Fruit fly (Drosophila melanogaster) whole organism, embryonic: Measurements from ENCODE around the gene CG4218.

Source experiments
- CG11398 ChIP-seq: fragments of 200-800 bp; sonication (Bioruptor generic); optimal IDR thresholded peaks from 2 replicates; lab custom pipeline; 2016; ENCODE audit warnings: missing biosample characterization, missing genetic modification characterization
- CG14441 ChIP-seq: fragments of 200-800 bp; sonication (Bioruptor generic); IDR thresholded peaks from 2 replicates; pipeline ENCODE4 v1.3.6; 2022; ENCODE audit warnings: missing biosample characterization, missing genetic modification characterization
- CG30431 ChIP-seq: fragments of 200-800 bp; sonication (Bioruptor generic); optimal IDR thresholded peaks from 2 replicates; lab custom pipeline; 2017; ENCODE audit warnings: missing biosample characterization, missing genetic modification characterization
- CG31365 ChIP-seq: fragments of 200-800 bp; sonication (Bioruptor generic); optimal IDR thresholded peaks from 2 replicates; lab custom pipeline; 2018; ENCODE audit warnings: missing biosample characterization, mild to moderate bottlenecking, missing genetic modification characterization
- CG31388 ChIP-seq: fragments of 200-800 bp; sonication (Bioruptor generic); optimal IDR thresholded peaks from 2 replicates; lab custom pipeline; 2016; ENCODE audit warnings: missing biosample characterization, missing genetic modification characterization
- CG32767 ChIP-seq: fragments of 200-800 bp; sonication (Bioruptor generic); IDR thresholded peaks from 2 replicates; pipeline ENCODE4 v1.3.6; 2022; ENCODE audit warnings: missing biosample characterization, missing genetic modification characterization
- CG34224 ChIP-seq: fragments of 200-800 bp; sonication (Bioruptor generic); IDR thresholded peaks from 3 replicates; pipeline ENCODE4 v1.3.6; 2022; ENCODE audit warnings: missing biosample characterization, missing genetic modification characterization; ENCODE audit not compliant: partially characterized antibody
- CG34376 ChIP-seq: fragments of 200-800 bp; sonication (Bioruptor generic); optimal IDR thresholded peaks from 2 replicates; lab custom pipeline; 2018; ENCODE audit warnings: missing biosample characterization, mild to moderate bottlenecking, missing genetic modification characterization
- CG4282 ChIP-seq: fragments of 200-800 bp; sonication (Bioruptor generic); optimal IDR thresholded peaks from 2 replicates; lab custom pipeline; 2016; ENCODE audit warnings: missing biosample characterization, missing genetic modification characterization
- CG4360 ChIP-seq: fragments of 200-800 bp; sonication (Bioruptor generic); IDR thresholded peaks from 2 replicates; pipeline ENCODE4 v1.3.6; 2022; ENCODE audit warnings: missing biosample characterization, missing genetic modification characterization
- CG6254 ChIP-seq: fragments of 200-800 bp; sonication (Bioruptor generic); optimal IDR thresholded peaks from 3 replicates; lab custom pipeline; 2017; ENCODE audit warnings: mild to moderate bottlenecking, missing biosample characterization, missing genetic modification reagents, missing genetic modification characterization
- CG6654 ChIP-seq: fragments of 200-800 bp; sonication (Bioruptor generic); optimal IDR thresholded peaks from 2 replicates; lab custom pipeline; 2017; ENCODE audit warnings: missing biosample characterization, mild to moderate bottlenecking, missing genetic modification characterization
- CG9215 ChIP-seq: fragments of 200-800 bp; sonication (Bioruptor generic); IDR thresholded peaks from 2 replicates; pipeline ENCODE4 v1.3.6; 2022; ENCODE audit warnings: missing biosample characterization, missing genetic modification characterization
- CG9727 ChIP-seq: fragments of 200-800 bp; sonication (Bioruptor generic); optimal IDR thresholded peaks from 3 replicates; lab custom pipeline; 2017; ENCODE audit warnings: missing biosample characterization, mild to moderate bottlenecking, missing genetic modification characterization
- Chrac-16 ChIP-seq: fragments of 200-800 bp; sonication (Bioruptor generic); optimal IDR thresholded peaks from 3 replicates; lab custom pipeline; 2016; ENCODE audit warnings: missing biosample characterization, missing genetic modification characterization
- CoRest ChIP-seq: fragments of 200-800 bp; sonication (Bioruptor generic); optimal IDR thresholded peaks from 3 replicates; lab custom pipeline; 2018; ENCODE audit warnings: missing biosample characterization, mild to moderate bottlenecking, missing genetic modification characterization, moderate library complexity
- Dip2 ChIP-seq: fragments of 200-800 bp; sonication (Bioruptor generic); IDR thresholded peaks from 2 replicates; pipeline ENCODE4 v1.3.6; 2022; ENCODE audit warnings: missing biosample characterization, missing genetic modification characterization
- Dll ChIP-seq: fragments of 200-800 bp; sonication (Bioruptor generic); IDR thresholded peaks from 4 replicates; pipeline ENCODE4 v1.3.6; 2022; ENCODE audit warnings: missing biosample characterization, missing genetic modification characterization; ENCODE audit not compliant: partially characterized antibody
- HLH3B ChIP-seq: fragments of 200-800 bp; sonication (Bioruptor generic); IDR thresholded peaks from 2 replicates; pipeline ENCODE4 v1.3.6; 2022; ENCODE audit warnings: missing biosample characterization, missing genetic modification characterization
- Max ChIP-seq: fragments of 200-800 bp; sonication (Bioruptor generic); optimal IDR thresholded peaks from 2 replicates; lab custom pipeline; 2016; ENCODE audit warnings: missing biosample characterization, mild to moderate bottlenecking, missing genetic modification characterization
- Mes4 ChIP-seq: fragments of 200-800 bp; sonication (Bioruptor generic); optimal IDR thresholded peaks from 2 replicates; lab custom pipeline; 2016; ENCODE audit warnings: missing biosample characterization, missing genetic modification characterization
- NK7.1 ChIP-seq: fragments of 200-800 bp; sonication (Bioruptor generic); optimal IDR thresholded peaks from 3 replicates; lab custom pipeline; 2016; ENCODE audit warnings: missing biosample characterization, missing genetic modification characterization
- Opbp ChIP-seq: fragments of 200-800 bp; sonication (Bioruptor generic); IDR thresholded peaks from 3 replicates; pipeline ENCODE4 v1.3.6; 2022; ENCODE audit warnings: missing biosample characterization, missing genetic modification characterization; ENCODE audit not compliant: partially characterized antibody
- Sox102F ChIP-seq: fragments of 200-800 bp; sonication (Bioruptor generic); optimal IDR thresholded peaks from 2 replicates; lab custom pipeline; 2018; ENCODE audit warnings: missing biosample characterization, mild to moderate bottlenecking, missing genetic modification characterization, moderate library complexity
- ac ChIP-seq: fragments of 200-800 bp; sonication (Bioruptor generic); optimal IDR thresholded peaks from 3 replicates; lab custom pipeline; 2017; ENCODE audit warnings: missing biosample characterization, mild to moderate bottlenecking, missing genetic modification characterization
- ato ChIP-seq: fragments of 200-800 bp; sonication (Bioruptor generic); IDR thresholded peaks from 2 replicates; pipeline ENCODE4 v1.3.6; 2022; ENCODE audit warnings: missing biosample characterization, missing genetic modification characterization; ENCODE audit not compliant: partially characterized antibody
- az2 ChIP-seq: fragments of 200-800 bp; sonication (Bioruptor generic); optimal IDR thresholded peaks from 3 replicates; lab custom pipeline; 2016; ENCODE audit warnings: missing biosample characterization, missing genetic modification characterization
- cato ChIP-seq: fragments of 200-800 bp; sonication (Bioruptor generic); optimal IDR thresholded peaks from 2 replicates; lab custom pipeline; 2016; ENCODE audit warnings: missing biosample characterization, missing genetic modification characterization, borderline replicate concordance
- chinmo ChIP-seq: fragments of 200-800 bp; sonication (Bioruptor generic); IDR thresholded peaks from 4 replicates; pipeline ENCODE4 v1.3.6; 2022; ENCODE audit warnings: missing biosample characterization, missing genetic modification characterization; ENCODE audit not compliant: partially characterized antibody
- ham ChIP-seq: fragments of 200-800 bp; sonication (Bioruptor generic); IDR thresholded peaks from 2 replicates; pipeline ENCODE4 v1.3.6; 2022; ENCODE audit warnings: missing biosample characterization, missing genetic modification characterization
- jigr1 ChIP-seq: fragments of 200-800 bp; sonication (Bioruptor generic); IDR thresholded peaks from 3 replicates; pipeline ENCODE4 v1.3.6; 2022; ENCODE audit warnings: missing biosample characterization, missing genetic modification characterization
- kah ChIP-seq: fragments of 200-800 bp; sonication (Bioruptor generic); optimal IDR thresholded peaks from 2 replicates; lab custom pipeline; 2018; ENCODE audit warnings: missing biosample characterization, mild to moderate bottlenecking, missing genetic modification characterization
- lab ChIP-seq: fragments of 200-800 bp; sonication (Bioruptor generic); optimal IDR thresholded peaks from 3 replicates; lab custom pipeline; 2017; ENCODE audit warnings: missing biosample characterization, missing genetic modification characterization, mild to moderate bottlenecking, moderate library complexity, missing genetic modification reagents
- lbe ChIP-seq: fragments of 200-800 bp; sonication (Bioruptor generic); optimal IDR thresholded peaks from 2 replicates; lab custom pipeline; 2016; ENCODE audit warnings: missing biosample characterization, mild to moderate bottlenecking, missing genetic modification characterization
- lilli ChIP-seq: fragments of 200-800 bp; sonication (Bioruptor generic); optimal IDR thresholded peaks from 3 replicates; lab custom pipeline; 2016; ENCODE audit warnings: missing biosample characterization, missing genetic modification characterization
- lov ChIP-seq, 2 experiments: fragments of 200-800 bp in 1 of 2; fragments of >200 bp in 1 of 2; sonication (Bioruptor generic) in 1 of 2; IDR thresholded peaks in 1 of 2; optimal IDR thresholded peaks in 1 of 2; 2 replicates in 1 of 2; 3 replicates in 1 of 2; pipeline versions ENCODE4 v1.3.6 to Lab custom; 2017 to 2022; ENCODE audit warnings: missing biosample characterization in 1 of 2, missing genetic modification characterization in 1 of 2
- maf-S ChIP-seq: fragments of 200-800 bp; sonication (Bioruptor generic); optimal IDR thresholded peaks from 2 replicates; lab custom pipeline; 2016; ENCODE audit warnings: missing biosample characterization, missing genetic modification characterization
- mld ChIP-seq: fragments of 200-800 bp; sonication (Bioruptor generic); IDR thresholded peaks from 3 replicates; pipeline ENCODE4 v1.3.6; 2022; ENCODE audit warnings: missing biosample characterization, missing genetic modification characterization; ENCODE audit not compliant: partially characterized antibody
- nau ChIP-seq: fragments of 200-800 bp; sonication (Bioruptor generic); optimal IDR thresholded peaks from 3 replicates; lab custom pipeline; 2017; ENCODE audit warnings: missing biosample characterization, mild to moderate bottlenecking, missing genetic modification characterization, missing genetic modification reagents
- nerfin-2 ChIP-seq: fragments of 200-800 bp; sonication (Bioruptor generic); IDR thresholded peaks from 2 replicates; pipeline ENCODE4 v1.3.6; 2022; ENCODE audit warnings: missing biosample characterization, missing genetic modification characterization; ENCODE audit not compliant: partially characterized antibody
- pita ChIP-seq: fragments of 200-800 bp; sonication (Bioruptor generic); optimal IDR thresholded peaks from 2 replicates; lab custom pipeline; 2017; ENCODE audit warnings: missing biosample characterization, mild to moderate bottlenecking, missing genetic modification characterization
- slbo ChIP-seq: fragments of 200-800 bp; sonication (Bioruptor generic); IDR thresholded peaks from 2 replicates; pipeline ENCODE4 v1.3.6; 2022; ENCODE audit warnings: missing biosample characterization, missing genetic modification characterization
- sob ChIP-seq: fragments of 200-800 bp; sonication (Bioruptor generic); IDR thresholded peaks from 2 replicates; pipeline ENCODE4 v1.3.6; 2022; ENCODE audit warnings: missing biosample characterization, missing genetic modification characterization
- tgo ChIP-seq: fragments of 200-800 bp; sonication (Bioruptor generic); IDR thresholded peaks from 3 replicates; pipeline ENCODE4 v1.3.6; 2022; ENCODE audit warnings: missing biosample characterization, missing genetic modification characterization
- ttk ChIP-seq: fragments of 200-800 bp; sonication (Bioruptor generic); IDR thresholded peaks from 2 replicates; pipeline ENCODE4 v2.1.2; 2022; ENCODE audit warnings: missing biosample characterization, missing genetic modification characterization
- usp ChIP-seq: fragments of >200 bp; optimal IDR thresholded peaks from 2 replicates; lab custom pipeline; 2017; ENCODE audit warnings: missing biosample characterization, missing genetic modification characterization
- vnd ChIP-seq: fragments of 200-800 bp; sonication (Bioruptor generic); IDR thresholded peaks from 3 replicates; pipeline ENCODE4 v1.3.6; 2022; ENCODE audit warnings: missing biosample characterization, missing genetic modification characterization; ENCODE audit not compliant: partially characterized antibody
- wdn ChIP-seq: fragments of 200-800 bp; sonication (Bioruptor generic); IDR thresholded peaks from 2 replicates; pipeline ENCODE4 v1.3.6; 2022; ENCODE audit warnings: missing biosample characterization, missing genetic modification characterization

The CG4218 gene

DNA sequence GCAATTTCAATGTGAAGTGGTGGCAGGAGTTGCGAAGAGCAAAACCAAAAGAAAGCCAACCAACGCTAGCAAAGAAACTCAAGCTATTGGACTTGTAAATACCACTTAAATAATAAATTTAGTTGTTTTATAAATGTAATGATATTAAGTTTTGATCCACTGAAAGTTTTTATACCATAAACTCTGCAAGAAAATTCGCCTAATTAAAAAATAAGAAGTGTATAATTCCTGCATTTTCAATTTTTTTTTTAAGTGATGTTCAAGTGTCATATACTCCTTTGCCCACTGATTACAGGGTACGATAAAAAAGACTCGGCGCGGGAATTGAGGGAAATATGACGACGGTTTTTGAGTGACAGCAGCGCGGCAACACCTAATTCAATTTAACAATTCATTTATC, 29.7 kb downstream of the CG4218 start (continued):
- TF ChIP-seq tgo (GFP tag; lab: Robert Waterston, UW) (peak; percentile 63; the same call in 2 of the 3 replicates), CG32767 (GFP tag; lab: Robert Waterston, UW) (peak; percentile 22; the same call in 1 of the 2 replicates), az2 (GFP tag; lab: Kevin White, UChicago) (peak; percentile 63), NK7.1 (no peak), CG6254 (GFP tag; lab: Kevin White, UChicago) (peak; percentile 1), CG11398 (GFP tag; lab: Kevin White, UChicago) (no peak), kah (GFP tag; lab: Kevin White, UChicago) (no peak), lbe (GFP tag; lab: Kevin White, UChicago) (peak; percentile 57), lilli (peak; percentile 52), maf-S (GFP tag; lab: Kevin White, UChicago) (no peak), CG9215 (GFP tag; lab: Robert Waterston, UW) (no peak)

dm6 chr2L:14517997-14518559, 30.8 kb downstream of the CG4218 start:
- TF ChIP-seq cato (GFP tag; lab: Kevin White, UChicago): no peak
- no peak for TF ChIP-seq jigr1 (GFP tag; lab: Robert Waterston, UW)
- TF ChIP-seq slbo (GFP tag; lab: Robert Waterston, UW): peak; percentile 28; the same call in 1 of the 2 replicates
- TF ChIP-seq ham (GFP tag; lab: Robert Waterston, UW): no peak
- no peak for TF ChIP-seq CG14441
- TF ChIP-seq Opbp: peak; percentile 60; the same call in 2 of the 3 replicates
- TF ChIP-seq CG9727: no peak
- TF ChIP-seq Sox102F (GFP tag; lab: Kevin White, UChicago): no peak
- 0 out of 3 replicates have a peak, but pooled peaks have one; percentile 43 for TF ChIP-seq vnd (GFP tag; lab: Robert Waterston, UW)
- no peak for TF ChIP-seq ac (GFP tag; lab: Kevin White, UChicago)
- TF ChIP-seq CoRest: no peak
- no peak for TF ChIP-seq ttk (GFP tag; lab: Robert Waterston, UW)
- TF ChIP-seq mld (GFP tag; lab: Robert Waterston, UW): 0 out of 3 replicates have a peak, but pooled peaks have one; percentile 8
- no peak for TF ChIP-seq CG31388 (GFP tag; lab: Kevin White, UChicago)
- no peak for TF ChIP-seq CG6654
- TF ChIP-seq Dll (GFP tag; lab: Robert Waterston, UW): no peak
- TF ChIP-seq pita: no peak
- no peak for TF ChIP-seq CG30431 (GFP tag; lab: Kevin White, UChicago)
- no peak for TF ChIP-seq HLH3B (GFP tag; lab: Robert Waterston, UW)
- no peak for TF ChIP-seq lab (GFP tag; lab: Kevin White, UChicago)
- no peak for TF ChIP-seq Chrac-16 (GFP tag; lab: Kevin White, UChicago)
- TF ChIP-seq lov (optimal IDR thresholded peaks at IDR 0.05; lab: Kevin White, UChicago): no peak
- TF ChIP-seq lov (GFP tag; IDR thresholded peaks at IDR 0.05; lab: Robert Waterston, UW): no peak
- TF ChIP-seq CG4282 (GFP tag; lab: Kevin White, UChicago): no peak
- TF ChIP-seq ato: peak; percentile 29; the same call in 1 of the 2 replicates
- peak; percentile 75; the same call in 1 of the 4 replicates for TF ChIP-seq chinmo (GFP tag; lab: Robert Waterston, UW)
- no peak for TF ChIP-seq Dip2 (GFP tag; lab: Robert Waterston, UW)
- no peak for TF ChIP-seq CG4360 (GFP tag; lab: Robert Waterston, UW)
- TF ChIP-seq sob (GFP tag; lab: Robert Waterston, UW): no peak
- no peak for TF ChIP-seq Mes4
- peak; percentile 19; the same call in 2 of the 3 replicates for TF ChIP-seq CG34224
- TF ChIP-seq nerfin-2 (GFP tag; lab: Robert Waterston, UW): peak; percentile 75
- no peak for TF ChIP-seq wdn
- no peak for TF ChIP-seq usp
- no peak for TF ChIP-seq CG31365 (tag; lab: Kevin White, UChicago)
- no peak for TF ChIP-seq CG34376
- TF ChIP-seq Max (GFP tag; lab: Kevin White, UChicago): no peak
- no peak for TF ChIP-seq nau (GFP tag; lab: Kevin White, UChicago)
